Worm (Caenorhabditis elegans) whole organism, late embryonic: Measurements from ENCODE around the gene T01G5.7.
A peak's percentile ranks its signal among the peaks of the same experiment; 100 is the strongest.

ENCODE experiments used
- C08G9.2 ChIP-seq: sonication (generic microtip); optimal IDR thresholded peaks from 2 replicates; lab custom pipeline; 2016; ENCODE audit warnings: mild to moderate bottlenecking, missing genetic modification characterization, moderate library complexity, missing compliant biosample characterization
- Y22D7AL.16 ChIP-seq: sonication (generic microtip); optimal IDR thresholded peaks from 2 replicates; lab custom pipeline; 2016; ENCODE audit warnings: missing genetic modification characterization, missing compliant biosample characterization
- ahr-1 ChIP-seq: sonication (generic microtip); optimal IDR thresholded peaks from 2 replicates; lab custom pipeline; 2016; ENCODE audit warnings: missing genetic modification characterization, missing compliant biosample characterization
- ama-1 ChIP-seq: fragments of 150-350 bp; optimal IDR thresholded peaks from 2 replicates; lab custom pipeline; 2014
- ceh-2 ChIP-seq: sonication (generic microtip); optimal IDR thresholded peaks from 2 replicates; lab custom pipeline; 2016; ENCODE audit warnings: missing genotype, missing genetic modification characterization, missing compliant biosample characterization
- ceh-48 ChIP-seq: sonication (generic microtip); optimal IDR thresholded peaks from 2 replicates; lab custom pipeline; 2016; ENCODE audit warnings: missing genetic modification characterization, inconsistent platforms, missing compliant biosample characterization
- che-1 ChIP-seq: sonication (generic microtip); optimal IDR thresholded peaks from 2 replicates; lab custom pipeline; 2016; ENCODE audit warnings: mild to moderate bottlenecking, missing genetic modification characterization, missing compliant biosample characterization
- elt-2 ChIP-seq: sonication (generic microtip); optimal IDR thresholded peaks from 2 replicates; lab custom pipeline; 2016; ENCODE audit warnings: missing genetic modification reagents, missing genetic modification characterization, missing compliant biosample characterization
- ets-4 ChIP-seq: sonication (generic microtip); optimal IDR thresholded peaks from 2 replicates; lab custom pipeline; 2016; ENCODE audit warnings: missing genetic modification characterization, missing compliant biosample characterization
- fkh-10 ChIP-seq: fragments of 150-350 bp; optimal IDR thresholded peaks from 2 replicates; lab custom pipeline; 2014; ENCODE audit warnings: missing biosample characterization, missing genetic modification reagents, missing genetic modification characterization
- hlh-13 ChIP-seq: fragments of 200-800 bp; sonication (Bioruptor generic); optimal IDR thresholded peaks from 2 replicates; lab custom pipeline; 2018; ENCODE audit warnings: mild to moderate bottlenecking, missing genetic modification characterization, missing compliant biosample characterization
- lim-6 ChIP-seq: sonication (generic microtip); optimal IDR thresholded peaks from 2 replicates; lab custom pipeline; 2016; ENCODE audit warnings: missing genetic modification characterization, missing compliant biosample characterization
- lin-11 ChIP-seq: fragments of 200-800 bp; sonication (Bioruptor generic); optimal IDR thresholded peaks from 2 replicates; lab custom pipeline; 2018; ENCODE audit warnings: mild to moderate bottlenecking, missing genetic modification characterization, missing compliant biosample characterization
- madf-2 ChIP-seq: sonication (generic microtip); optimal IDR thresholded peaks from 2 replicates; lab custom pipeline; 2017; ENCODE audit warnings: missing genetic modification characterization, missing compliant biosample characterization
- nfya-1 ChIP-seq: sonication (generic microtip); optimal IDR thresholded peaks from 2 replicates; lab custom pipeline; 2017; ENCODE audit warnings: missing genetic modification characterization, mild to moderate bottlenecking, missing compliant biosample characterization, antibody characterized with exemption, moderate library complexity
- nhr-11 ChIP-seq: fragments of 150-350 bp; optimal IDR thresholded peaks from 2 replicates; lab custom pipeline; 2014; ENCODE audit warnings: missing biosample characterization, missing genetic modification characterization
- nhr-232 ChIP-seq: sonication (generic microtip); optimal IDR thresholded peaks from 2 replicates; lab custom pipeline; 2016; ENCODE audit warnings: missing genetic modification characterization, missing compliant biosample characterization
- odd-2 ChIP-seq: sonication (generic microtip); optimal IDR thresholded peaks from 2 replicates; lab custom pipeline; 2017; ENCODE audit warnings: antibody characterized with exemption, mild to moderate bottlenecking, missing genetic modification characterization, missing compliant biosample characterization
- pag-3 ChIP-seq: sonication (generic microtip); optimal IDR thresholded peaks from 2 replicates; lab custom pipeline; 2016; ENCODE audit warnings: missing compliant biosample characterization, missing genetic modification characterization, borderline replicate concordance
- pat-9 ChIP-seq: fragments of 200-800 bp; sonication (Bioruptor generic); optimal IDR thresholded peaks from 2 replicates; lab custom pipeline; 2018; ENCODE audit warnings: mild to moderate bottlenecking, missing genetic modification characterization, moderate library complexity, missing compliant biosample characterization
- pax-1 ChIP-seq: fragments of 150-350 bp; optimal IDR thresholded peaks from 2 replicates; lab custom pipeline; 2014; ENCODE audit warnings: missing biosample characterization, missing genetic modification characterization
- pha-2 ChIP-seq: sonication (generic microtip); optimal IDR thresholded peaks from 2 replicates; lab custom pipeline; 2017; ENCODE audit warnings: mild to moderate bottlenecking, missing genetic modification characterization, missing compliant biosample characterization
- pqm-1 ChIP-seq: sonication (generic microtip); optimal IDR thresholded peaks from 2 replicates; lab custom pipeline; 2016; ENCODE audit warnings: missing genetic modification characterization, missing compliant biosample characterization
- rnt-1 ChIP-seq: sonication (generic microtip); optimal IDR thresholded peaks from 2 replicates; lab custom pipeline; 2016; ENCODE audit warnings: missing genetic modification characterization, missing compliant biosample characterization
- sdc-2 ChIP-seq: sonication (generic microtip); optimal IDR thresholded peaks from 2 replicates; lab custom pipeline; 2016; ENCODE audit warnings: missing genotype, missing genetic modification characterization, missing compliant biosample characterization
- sox-2 ChIP-seq: fragments of 200-800 bp; sonication (Bioruptor generic); IDR thresholded peaks from 2 replicates; pipeline ENCODE4 v1.3.6; 2022; ENCODE audit warnings: missing genetic modification reagents, missing genetic modification characterization, missing compliant biosample characterization
- sox-4 ChIP-seq: sonication (generic microtip); optimal IDR thresholded peaks from 2 replicates; lab custom pipeline; 2017; ENCODE audit warnings: mild to moderate bottlenecking, missing genetic modification characterization, inconsistent platforms, missing compliant biosample characterization
- tbx-2 ChIP-seq: sonication (generic microtip); optimal IDR thresholded peaks from 2 replicates; lab custom pipeline; 2016; ENCODE audit warnings: missing genetic modification characterization, missing compliant biosample characterization
- tbx-7 ChIP-seq: sonication (generic microtip); optimal IDR thresholded peaks from 2 replicates; lab custom pipeline; 2016; ENCODE audit warnings: missing genotype, missing genetic modification characterization, missing compliant biosample characterization
- ttx-3 ChIP-seq: sonication (generic microtip); optimal IDR thresholded peaks from 2 replicates; lab custom pipeline; 2016; ENCODE audit warnings: missing genetic modification reagents, missing genetic modification characterization, missing compliant biosample characterization
- unc-3 ChIP-seq, 2 experiments: fragments of 200-800 bp in 1 of 2; sonication (Bioruptor generic) in 1 of 2; sonication (generic microtip) in 1 of 2; conservative IDR thresholded peaks in 1 of 2; optimal IDR thresholded peaks in 1 of 2; 2 replicates each; pipeline versions ENCODE4 v1.3.6 to Lab custom; 2016 to 2022; ENCODE audit warnings: missing compliant biosample characterization in 2 of 2, missing genetic modification characterization in 2 of 2, missing genetic modification reagents in 1 of 2
- unc-42 ChIP-seq: sonication (generic microtip); optimal IDR thresholded peaks from 2 replicates; lab custom pipeline; 2016; ENCODE audit warnings: missing genotype, missing genetic modification characterization, missing compliant biosample characterization
- unc-55 ChIP-seq: sonication (generic microtip); optimal IDR thresholded peaks from 2 replicates; lab custom pipeline; 2017; ENCODE audit warnings: missing biosample characterization, missing genetic modification reagents, missing genetic modification characterization
- unc-86 ChIP-seq: sonication (generic microtip); optimal IDR thresholded peaks from 2 replicates; lab custom pipeline; 2016; ENCODE audit warnings: missing genetic modification characterization, missing compliant biosample characterization
- zip-5 ChIP-seq: sonication (generic microtip); optimal IDR thresholded peaks from 2 replicates; lab custom pipeline; 2016; ENCODE audit warnings: missing genetic modification characterization, missing compliant biosample characterization
- ztf-16 ChIP-seq: sonication (generic microtip); optimal IDR thresholded peaks from 2 replicates; lab custom pipeline; 2017; ENCODE audit warnings: missing genetic modification characterization, missing compliant biosample characterization

The T01G5.7 gene

ce11 chrV:15148800-15149199 is 37.0 kb downstream of the T01G5.7 start, which contains the start of gene T09F5.1:
T09F5.1 (plus strand) TSS chrV:15149100.
- TF ChIP-seq rnt-1 (tag; lab: Kevin White, UChicago): peak; percentile 5
- no peak for TF ChIP-seq zip-5 (tag; lab: Kevin White, UChicago)

ce11 chrV:15150176-15150575 is 38.4 kb downstream of the T01G5.7 start:
- peak; percentile 69 for TF ChIP-seq nfya-1 (tag; lab: Kevin White, UChicago)
- TF ChIP-seq nhr-232 (tag; lab: Kevin White, UChicago): no peak

- no peak for TF ChIP-seq tbx-7 (tag; lab: Kevin White, UChicago)
- TF ChIP-seq sox-2 (GFP tag; lab: Robert Waterston, UW): no peak
- no peak for TF ChIP-seq sox-4 (tag; lab: Kevin White, UChicago)
- TF ChIP-seq elt-2 (tag; lab: Kevin White, UChicago): no peak
- no peak for TF ChIP-seq odd-2
- no peak for TF ChIP-seq C08G9.2 (tag; lab: Kevin White, UChicago)
- TF ChIP-seq pha-2: no peak
- no peak for TF ChIP-seq madf-2 (tag; lab: Kevin White, UChicago)
- no peak for TF ChIP-seq unc-3 (GFP tag; conservative IDR thresholded peaks at IDR 0.05; lab: Robert Waterston, UW)
- TF ChIP-seq unc-3 (tag; optimal IDR thresholded peaks at IDR 0.05; lab: Kevin White, UChicago): no peak
- no peak for TF ChIP-seq pat-9 (tag; lab: Kevin White, UChicago)
- no peak for TF ChIP-seq ahr-1 (tag; lab: Kevin White, UChicago)
- TF ChIP-seq pag-3 (tag; lab: Kevin White, UChicago): no peak
- TF ChIP-seq Y22D7AL.16: no peak
- TF ChIP-seq ttx-3 (tag; lab: Kevin White, UChicago): no peak
- TF ChIP-seq unc-86 (tag; lab: Kevin White, UChicago): no peak
- TF ChIP-seq unc-55: no peak
Observed at ce11 chrV:15150661-15151060, 38.9 kb downstream of the T01G5.7 start, which contains the start of gene T09F5.2. T09F5.2 (plus strand) TSS chrV:15150961.

ce11 chrV:15152010-15152409 is 40.2 kb downstream of the T01G5.7 start:
- TF ChIP-seq nhr-232 (tag; lab: Kevin White, UChicago): no peak
- no peak for TF ChIP-seq nhr-11 (tag; lab: Kevin White, UChicago)
- no peak for TF ChIP-seq pat-9 (tag; lab: Kevin White, UChicago)

- TF ChIP-seq pax-1 (tag; lab: Kevin White, UChicago) (no peak), pqm-1 (tag; lab: Kevin White, UChicago) (no peak), sdc-2 (no peak), unc-42 (no peak), nhr-232 (tag; lab: Kevin White, UChicago) (no peak), hlh-13 (GFP tag; lab: Kevin White, UChicago) (no peak), nhr-11 (tag; lab: Kevin White, UChicago) (no peak), fkh-10 (GFP tag; lab: Kevin White, UChicago) (no peak), tbx-2 (no peak), ceh-48 (tag; lab: Kevin White, UChicago) (no peak), ceh-2 (tag; lab: Kevin White, UChicago) (no peak), lim-6 (no peak), lin-11 (tag; lab: Kevin White, UChicago) (no peak), ets-4 (tag; lab: Kevin White, UChicago) (no peak), che-1 (no peak), C08G9.2 (tag; lab: Kevin White, UChicago) (no peak), ztf-16 (no peak), ama-1 (lab: Kevin White, UChicago) (no peak)
Observed at ce11 chrV:15153277-15153676, 41.5 kb downstream of the T01G5.7 start, which contains the start of gene srh-55. srh-55 (plus strand) TSS chrV:15153577.
